In the genomic region with DNA sequence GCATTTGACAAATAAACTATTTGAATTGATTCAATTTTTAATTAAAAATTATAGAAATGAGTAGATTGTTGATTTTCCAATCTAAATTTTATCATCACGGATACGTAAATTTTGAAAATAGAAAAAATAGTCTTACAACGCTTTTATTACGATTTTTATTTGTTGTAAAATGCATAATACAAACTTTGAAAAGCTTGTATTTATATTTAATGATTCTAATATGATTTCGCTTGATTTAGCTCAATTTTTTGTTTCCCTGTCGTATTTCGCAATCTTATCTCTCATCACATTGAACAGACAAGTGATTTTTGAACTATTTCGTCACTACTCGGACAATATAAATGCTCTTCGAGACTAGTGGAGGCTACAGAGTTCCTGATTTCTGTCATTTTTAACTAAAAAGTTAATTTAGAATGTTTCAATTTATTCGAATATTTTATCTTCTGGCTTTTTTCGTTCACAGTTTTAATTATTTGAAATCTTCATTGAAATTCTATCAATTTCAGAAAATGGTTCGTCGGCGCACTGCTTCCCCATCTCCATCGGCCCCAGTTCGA, we compare ENCODE assay signal across 1 worm cellular context.
TF ChIP-seq lines count a peak whose summit lies in the region.

Gene wht-3 (minus strand): TSS at position 51 of the 557 bp plus-strand sequence.
Gene har-1 (plus strand): TSS at position 507 of the 557 bp plus-strand sequence.

TF ChIP-seq in whole organism, young adult, 124 proteins besides CTCF, POLR2A, EP300 and RAD21 (continued from another document):
- TF ChIP-seq dox-1 (GFP tag; IDR thresholded peaks at IDR 0.05; lab: Robert Waterston, UW): no peak
- TF ChIP-seq lag-1 (GFP tag; IDR thresholded peaks at IDR 0.05; lab: Robert Waterston, UW): no peak
- TF ChIP-seq ztf-26 (tag; optimal IDR thresholded peaks at IDR 0.05; lab: Kevin White, UChicago): no peak
- TF ChIP-seq nhr-120 (GFP tag; IDR thresholded peaks at IDR 0.05; lab: Robert Waterston, UW): no peak
- no peak for TF ChIP-seq snpc-1.1 (tag; optimal IDR thresholded peaks at IDR 0.05; lab: Kevin White, UChicago; ENCODE audit: insufficient read depth)
- no peak for TF ChIP-seq attf-5 (GFP tag; optimal IDR thresholded peaks at IDR 0.05; lab: Kevin White, UChicago)
- TF ChIP-seq rpc-1 (optimal IDR thresholded peaks at IDR 0.05; lab: Kevin White, UChicago): no peak
- TF ChIP-seq rpc-1 (tag; optimal IDR thresholded peaks at IDR 0.05; lab: Kevin White, UChicago): no peak
- TF ChIP-seq egl-44 (GFP tag; IDR thresholded peaks at IDR 0.05; lab: Robert Waterston, UW): no peak
- no peak for TF ChIP-seq egl-18 (GFP tag; IDR thresholded peaks at IDR 0.05; lab: Robert Waterston, UW)
- no peak for TF ChIP-seq xnd-1 (tag; optimal IDR thresholded peaks at IDR 0.05; lab: Kevin White, UChicago)
- TF ChIP-seq sdz-38 (tag; optimal IDR thresholded peaks at IDR 0.05; lab: Kevin White, UChicago): no peak
- TF ChIP-seq fkh-3 (tag; optimal IDR thresholded peaks at IDR 0.05; lab: Kevin White, UChicago): no peak
- TF ChIP-seq lin-26 (GFP tag; IDR thresholded peaks at IDR 0.05; lab: Robert Waterston, UW): no peak
- no peak for TF ChIP-seq repo-1 (tag; optimal IDR thresholded peaks at IDR 0.05; lab: Kevin White, UChicago)
- no peak for TF ChIP-seq F57A8.1 (GFP tag; optimal IDR thresholded peaks at IDR 0.05; lab: Kevin White, UChicago)
- TF ChIP-seq lin-40 (tag; optimal IDR thresholded peaks at IDR 0.05; lab: Kevin White, UChicago): no peak
- TF ChIP-seq tbx-9 (tag; optimal IDR thresholded peaks at IDR 0.05; lab: Kevin White, UChicago; ENCODE audit: borderline replicate concordance): no peak
- TF ChIP-seq Y79H2A.3 (GFP tag; conservative IDR thresholded peaks at IDR 0.05; lab: Robert Waterston, UW): no peak
- TF ChIP-seq lir-1 (GFP tag; conservative IDR thresholded peaks at IDR 0.05; lab: Robert Waterston, UW): no peak
- TF ChIP-seq nhr-27 (tag; optimal IDR thresholded peaks at IDR 0.05; lab: Kevin White, UChicago): no peak
- no peak for TF ChIP-seq D2030.7 (GFP tag; IDR thresholded peaks at IDR 0.05; lab: Robert Waterston, UW)
- no peak for TF ChIP-seq F49E8.2 (tag; optimal IDR thresholded peaks at IDR 0.05; lab: Kevin White, UChicago; ENCODE audit: insufficient read depth)
- no peak for TF ChIP-seq ztf-3 (GFP tag; optimal IDR thresholded peaks at IDR 0.05; lab: Kevin White, UChicago)
- no peak for TF ChIP-seq rec-8 (tag; optimal IDR thresholded peaks at IDR 0.05; lab: Kevin White, UChicago)
- no peak for TF ChIP-seq dpff-1 (tag; optimal IDR thresholded peaks at IDR 0.05; lab: Kevin White, UChicago)
- TF ChIP-seq hsf-1 (GFP tag; IDR thresholded peaks at IDR 0.05; lab: Robert Waterston, UW): peak; percentile 60; the same call in 1 of the 2 replicates
- TF ChIP-seq ceh-27 (GFP tag; optimal IDR thresholded peaks at IDR 0.05; lab: Kevin White, UChicago): no peak
- TF ChIP-seq K11D2.4 (GFP tag; IDR thresholded peaks at IDR 0.05; lab: Robert Waterston, UW): no peak
- TF ChIP-seq nhr-80 (tag; optimal IDR thresholded peaks at IDR 0.05; lab: Kevin White, UChicago): no peak
- TF ChIP-seq F57C9.4 (tag; optimal IDR thresholded peaks at IDR 0.05; lab: Kevin White, UChicago): no peak
- no peak for TF ChIP-seq sptf-2 (GFP tag; optimal IDR thresholded peaks at IDR 0.05; lab: Kevin White, UChicago)
- no peak for TF ChIP-seq pha-4 (tag; optimal IDR thresholded peaks at IDR 0.05; lab: Kevin White, UChicago)
- TF ChIP-seq lin-54 (GFP tag; optimal IDR thresholded peaks at IDR 0.05; lab: Kevin White, UChicago): peak; percentile 28
- no peak for TF ChIP-seq Y95B8A.8 (GFP tag; IDR thresholded peaks at IDR 0.05; lab: Robert Waterston, UW)
- no peak for TF ChIP-seq die-1 (tag; optimal IDR thresholded peaks at IDR 0.05; lab: Kevin White, UChicago)
- TF ChIP-seq cebp-1 (GFP tag; IDR thresholded peaks at IDR 0.05; lab: Robert Waterston, UW): peak; percentile 91
- peak; percentile 98 for TF ChIP-seq cebp-1 (tag; optimal IDR thresholded peaks at IDR 0.05; lab: Kevin White, UChicago)
- TF ChIP-seq lsy-27 (tag; optimal IDR thresholded peaks at IDR 0.05; lab: Kevin White, UChicago; ENCODE audit: borderline replicate concordance, insufficient read depth): no peak
